Worm (Caenorhabditis elegans): Measurements from ENCODE around the gene egg-3.
"Not testable (repeated sequence)": the region's sequence is repeated elsewhere in the genome, so short reads cannot be mapped to it uniquely, and the experiment has no call there.

egg-3 gene

ce11 chrII:10915732-10916131 is 31.5 kb upstream of the egg-3 start, which contains the start of gene F44F4.9:
F44F4.9 (minus strand) TSS chrII:10915832.
- TF ChIP-seq flt-1 (GFP tag; IDR thresholded peaks at IDR 0.05) (no peak), ztf-23 (GFP tag; IDR thresholded peaks at IDR 0.05) (no peak), cog-1 (tag; optimal IDR thresholded peaks at IDR 0.05) (no peak), med-1 (GFP tag; optimal IDR thresholded peaks at IDR 0.05; ENCODE audit: insufficient read depth) (no peak), T22C8.4 (GFP tag; IDR thresholded peaks at IDR 0.05) (no peak)

ce11 chrII:10914366-10914765 is 30.1 kb upstream of the egg-3 start, which contains the start of gene F44F4.15:
F44F4.15 (plus strand) TSS chrII:10914666.
- TF ChIP-seq med-1 (GFP tag; optimal IDR thresholded peaks at IDR 0.05; ENCODE audit: insufficient read depth) (no peak), ref-1 (GFP tag; conservative IDR thresholded peaks at IDR 0.05) (no peak), cog-1 (tag; optimal IDR thresholded peaks at IDR 0.05) (no peak), klf-2 (GFP tag; conservative IDR thresholded peaks at IDR 0.05) (no peak), tab-1 (GFP tag; IDR thresholded peaks at IDR 0.05) (no peak), ztf-23 (GFP tag; IDR thresholded peaks at IDR 0.05) (no peak), T22C8.4 (GFP tag; IDR thresholded peaks at IDR 0.05) (no peak), flt-1 (GFP tag; IDR thresholded peaks at IDR 0.05) (no peak), ztf-29 (GFP tag; IDR thresholded peaks at IDR 0.05) (no peak)

- no peak for TF ChIP-seq ref-1 (GFP tag; conservative IDR thresholded peaks at IDR 0.05)
- no peak for TF ChIP-seq ztf-23 (GFP tag; IDR thresholded peaks at IDR 0.05)
- TF ChIP-seq klf-2 (GFP tag; conservative IDR thresholded peaks at IDR 0.05): no peak
- no peak for TF ChIP-seq flt-1 (GFP tag; IDR thresholded peaks at IDR 0.05)
- no peak for TF ChIP-seq cog-1 (tag; optimal IDR thresholded peaks at IDR 0.05)
- TF ChIP-seq med-1 (GFP tag; optimal IDR thresholded peaks at IDR 0.05; ENCODE audit: insufficient read depth): no peak
- TF ChIP-seq ztf-29 (GFP tag; IDR thresholded peaks at IDR 0.05): no peak
- TF ChIP-seq tab-1 (GFP tag; IDR thresholded peaks at IDR 0.05): no peak
- no peak for TF ChIP-seq T22C8.4 (GFP tag; IDR thresholded peaks at IDR 0.05)
These were observed 28.8 kb upstream of the egg-3 start for ce11 chrII:10912995-10913394.

- TF ChIP-seq ref-1 (GFP tag; conservative IDR thresholded peaks at IDR 0.05) (no peak), tab-1 (GFP tag; IDR thresholded peaks at IDR 0.05) (no peak), T22C8.4 (GFP tag; IDR thresholded peaks at IDR 0.05) (no peak), flt-1 (GFP tag; IDR thresholded peaks at IDR 0.05) (no peak), ztf-23 (GFP tag; IDR thresholded peaks at IDR 0.05) (no peak), cog-1 (tag; optimal IDR thresholded peaks at IDR 0.05) (no peak), med-1 (GFP tag; optimal IDR thresholded peaks at IDR 0.05; ENCODE audit: insufficient read depth) (no peak), klf-2 (GFP tag; conservative IDR thresholded peaks at IDR 0.05) (no peak), ztf-29 (GFP tag; IDR thresholded peaks at IDR 0.05) (no peak)
These were observed 26.0 kb upstream of the egg-3 start, which contains the start of gene sra-11 for ce11 chrII:10910219-10910618. sra-11 (minus strand) TSS chrII:10910319.

DNA sequence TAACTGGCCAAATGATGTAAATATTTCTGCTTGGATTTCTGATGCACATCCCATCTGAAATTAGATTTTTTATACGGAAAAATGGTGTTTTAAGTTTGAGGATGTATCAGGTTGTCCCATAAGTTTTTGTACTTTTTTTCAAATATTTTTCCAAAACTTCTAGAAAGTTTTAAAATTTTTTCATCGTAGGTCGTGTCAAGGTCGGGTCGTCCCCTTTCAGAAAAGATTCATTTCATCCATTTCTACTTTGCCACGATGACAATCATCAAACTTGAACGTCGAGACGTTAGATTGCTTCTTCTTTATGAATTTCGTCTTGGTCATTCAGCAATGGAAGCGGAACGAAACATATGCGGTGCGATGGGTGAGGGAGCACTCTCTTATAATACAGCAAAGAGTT is 20.1 kb upstream of the egg-3 start, which contains the start of gene sra-12:
sra-12 (minus strand) TSS at position 101 of the 400 bp plus-strand sequence.
- not testable (repeated sequence) for TF ChIP-seq med-1 (GFP tag; optimal IDR thresholded peaks at IDR 0.05; ENCODE audit: insufficient read depth); ztf-23 (GFP tag; IDR thresholded peaks at IDR 0.05); cog-1 (tag; optimal IDR thresholded peaks at IDR 0.05)

- no peak for TF ChIP-seq ref-1 (GFP tag; conservative IDR thresholded peaks at IDR 0.05)
- no peak for TF ChIP-seq T22C8.4 (GFP tag; IDR thresholded peaks at IDR 0.05)
- no peak for TF ChIP-seq ztf-23 (GFP tag; IDR thresholded peaks at IDR 0.05)
- TF ChIP-seq klf-2 (GFP tag; conservative IDR thresholded peaks at IDR 0.05): no peak
- TF ChIP-seq med-1 (GFP tag; optimal IDR thresholded peaks at IDR 0.05; ENCODE audit: insufficient read depth): no peak
- no peak for TF ChIP-seq ztf-29 (GFP tag; IDR thresholded peaks at IDR 0.05)
- TF ChIP-seq tab-1 (GFP tag; IDR thresholded peaks at IDR 0.05): no peak
These were observed 17.9 kb upstream of the egg-3 start, which contains the start of gene gly-1 for ce11 chrII:10902104-10902503. gly-1 (minus strand) TSS chrII:10902204.

- no peak for TF ChIP-seq tab-1 (GFP tag; IDR thresholded peaks at IDR 0.05)
- TF ChIP-seq med-1 (GFP tag; optimal IDR thresholded peaks at IDR 0.05; ENCODE audit: insufficient read depth): no peak
- TF ChIP-seq ztf-23 (GFP tag; IDR thresholded peaks at IDR 0.05): no peak
- TF ChIP-seq T22C8.4 (GFP tag; IDR thresholded peaks at IDR 0.05): no peak
- TF ChIP-seq ref-1 (GFP tag; conservative IDR thresholded peaks at IDR 0.05): no peak
- TF ChIP-seq ztf-29 (GFP tag; IDR thresholded peaks at IDR 0.05): no peak
- no peak for TF ChIP-seq flt-1 (GFP tag; IDR thresholded peaks at IDR 0.05)
- no peak for TF ChIP-seq klf-2 (GFP tag; conservative IDR thresholded peaks at IDR 0.05)
- no peak for TF ChIP-seq cog-1 (tag; optimal IDR thresholded peaks at IDR 0.05)
These were observed 14.8 kb upstream of the egg-3 start for ce11 chrII:10898998-10899397.

DNA sequence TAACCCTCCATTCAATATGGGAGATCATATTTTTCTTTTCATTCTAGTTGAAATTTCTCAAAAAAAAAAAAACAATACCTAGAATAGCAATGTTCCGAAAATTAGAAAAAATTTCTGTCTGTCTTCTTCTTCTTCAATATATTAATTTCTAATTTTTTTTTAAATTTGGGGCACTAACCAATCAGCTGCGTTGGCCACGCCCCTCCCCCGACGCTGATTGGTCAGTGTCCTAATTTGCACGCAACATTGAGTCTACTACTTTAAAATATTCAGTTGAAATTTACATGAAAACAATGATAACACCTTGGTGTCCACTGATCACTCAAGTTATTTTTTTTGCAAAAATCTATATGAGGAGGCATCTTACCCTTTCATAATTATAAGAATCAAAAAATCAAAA is 11.7 kb upstream of the egg-3 start:
- no peak for TF ChIP-seq tab-1 (GFP tag; IDR thresholded peaks at IDR 0.05)
- no peak for TF ChIP-seq med-1 (GFP tag; optimal IDR thresholded peaks at IDR 0.05; ENCODE audit: insufficient read depth)
- TF ChIP-seq ztf-29 (GFP tag; IDR thresholded peaks at IDR 0.05): no peak
- no peak for TF ChIP-seq flt-1 (GFP tag; IDR thresholded peaks at IDR 0.05)
- no peak for TF ChIP-seq klf-2 (GFP tag; conservative IDR thresholded peaks at IDR 0.05)
- TF ChIP-seq cog-1 (tag; optimal IDR thresholded peaks at IDR 0.05): no peak
- TF ChIP-seq ztf-23 (GFP tag; IDR thresholded peaks at IDR 0.05): no peak

DNA sequence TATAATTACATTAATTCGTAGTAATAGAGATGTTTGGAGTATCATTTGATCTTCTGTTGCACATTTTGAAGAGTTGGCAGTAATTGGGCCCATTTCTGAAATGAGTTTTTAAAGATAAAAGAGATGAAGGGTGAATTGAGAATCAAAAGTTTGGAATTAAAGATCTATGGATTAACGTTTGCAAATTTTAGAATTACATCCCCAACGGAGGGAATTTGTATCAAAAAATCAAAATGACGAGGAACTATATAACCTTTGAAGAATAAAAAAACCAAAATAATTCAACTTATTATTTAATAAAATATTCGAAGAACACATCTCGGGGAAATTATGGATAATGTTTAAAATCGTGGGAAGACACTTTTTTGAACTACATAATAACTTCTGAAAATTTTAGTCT is 10.8 kb upstream of the egg-3 start, which contains the start of gene sra-10:
sra-10 (minus strand) TSS at position 101 of the 400 bp plus-strand sequence.
- TF ChIP-seq flt-1 (GFP tag; IDR thresholded peaks at IDR 0.05) (no peak), med-1 (GFP tag; optimal IDR thresholded peaks at IDR 0.05; ENCODE audit: insufficient read depth) (no peak), klf-2 (GFP tag; conservative IDR thresholded peaks at IDR 0.05) (no peak), ztf-23 (GFP tag; IDR thresholded peaks at IDR 0.05) (no peak), ref-1 (GFP tag; conservative IDR thresholded peaks at IDR 0.05) (no peak), ztf-29 (GFP tag; IDR thresholded peaks at IDR 0.05) (no peak), cog-1 (tag; optimal IDR thresholded peaks at IDR 0.05) (no peak), tab-1 (GFP tag; IDR thresholded peaks at IDR 0.05) (no peak), T22C8.4 (GFP tag; IDR thresholded peaks at IDR 0.05) (no peak)

- TF ChIP-seq flt-1 (GFP tag; IDR thresholded peaks at IDR 0.05) (no peak), ref-1 (GFP tag; conservative IDR thresholded peaks at IDR 0.05) (no peak), med-1 (GFP tag; optimal IDR thresholded peaks at IDR 0.05; ENCODE audit: insufficient read depth) (no peak), tab-1 (GFP tag; IDR thresholded peaks at IDR 0.05) (no peak), klf-2 (GFP tag; conservative IDR thresholded peaks at IDR 0.05) (no peak), ztf-29 (GFP tag; IDR thresholded peaks at IDR 0.05) (no peak), cog-1 (tag; optimal IDR thresholded peaks at IDR 0.05) (no peak), ztf-23 (GFP tag; IDR thresholded peaks at IDR 0.05) (no peak)
These were observed 4.7 kb upstream of the egg-3 start, which contains the start of gene ptr-8 for ce11 chrII:10888979-10889378. ptr-8 (plus strand) TSS chrII:10889279.

Data from whole organism, midembryonic.